Worm (Caenorhabditis elegans): ENCODE results near the gene nlp-51.

DNA sequence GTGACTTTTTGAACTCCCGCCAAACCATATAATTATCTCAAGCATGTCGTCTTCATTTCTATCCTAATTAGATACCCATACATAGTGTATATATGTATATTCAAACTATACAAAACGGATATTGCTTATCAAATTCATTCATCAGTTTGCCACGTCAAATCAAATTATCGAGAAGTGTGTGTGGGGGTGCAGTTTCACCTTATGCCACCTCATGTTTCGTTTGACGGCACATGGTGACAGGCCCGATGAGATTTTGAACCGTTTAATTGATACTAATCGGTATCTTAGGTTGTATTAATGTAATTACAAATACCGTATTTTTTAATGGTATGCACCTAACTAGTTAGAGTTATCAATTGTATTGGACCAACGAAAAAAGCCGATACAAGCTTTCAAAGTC is 34.8 kb downstream of the nlp-51 start:
- TF ChIP-seq flt-1 (GFP tag; IDR thresholded peaks at IDR 0.05) (no peak), med-1 (GFP tag; optimal IDR thresholded peaks at IDR 0.05; ENCODE audit: insufficient read depth) (no peak), T22C8.4 (GFP tag; IDR thresholded peaks at IDR 0.05) (no peak)
